Fruit fly (Drosophila melanogaster) whole organism, wandering third instar larva: Measurements from ENCODE around the gene Cln7.
A peak's percentile ranks its signal among the peaks of the same experiment; 100 is the strongest.

Source experiments
- CG32264 ChIP-seq: fragments of 200-800 bp; sonication (Bioruptor generic); optimal IDR thresholded peaks from 2 replicates; lab custom pipeline; 2016; ENCODE audit warnings: missing biosample characterization, missing genetic modification characterization
- HLH106 ChIP-seq: fragments of 200-800 bp; optimal IDR thresholded peaks from 3 replicates; lab custom pipeline; 2019; ENCODE audit warnings: missing biosample characterization, mild to moderate bottlenecking, missing genetic modification characterization, moderate library complexity
- Hr78 ChIP-seq: fragments of >200 bp; optimal IDR thresholded peaks from 2 replicates; lab custom pipeline; 2017; ENCODE audit warnings: missing biosample characterization, missing genetic modification characterization
- N ChIP-seq: fragments of >200 bp; optimal IDR thresholded peaks from 2 replicates; lab custom pipeline; 2018; ENCODE audit warnings: missing biosample characterization, missing external identifiers, missing genetic modification characterization
- pan ChIP-seq: fragments of >200 bp; optimal IDR thresholded peaks from 2 replicates; lab custom pipeline; 2017

- TF ChIP-seq Hr78 (GFP tag; lab: Kevin White, UChicago) (no peak), HLH106 (tag; lab: Kevin White, UChicago) (peak; percentile 60), pan (lab: Kevin White, UChicago) (no peak), N (GFP tag; lab: Kevin White, UChicago) (no peak), CG32264 (GFP tag; lab: Kevin White, UChicago) (no peak)
Measured at dm6 chr3L:7323348-7323747, 21.6 kb downstream of the Cln7 start, which contains the start of the genes RhoGEF4 and Rint1.
